Fruit fly (Drosophila melanogaster) whole organism, embryonic: ENCODE data around the gene CG33288.

Experiments
- CG7786 ChIP-seq: fragments of 200-800 bp; sonication (Bioruptor generic); optimal IDR thresholded peaks from 2 replicates; lab custom pipeline; 2016; ENCODE audit warnings: missing biosample characterization, missing genetic modification characterization
- CG7839 ChIP-seq: fragments of 200-800 bp; sonication (Bioruptor generic); optimal IDR thresholded peaks from 3 replicates; lab custom pipeline; 2018; ENCODE audit warnings: missing biosample characterization, mild to moderate bottlenecking, missing genetic modification characterization, moderate library complexity
- Kr ChIP-seq: fragments of 200-800 bp; sonication (Bioruptor generic); optimal IDR thresholded peaks from 2 replicates; lab custom pipeline; 2017; ENCODE audit warnings: missing biosample characterization, mild to moderate bottlenecking, missing genetic modification characterization
- PHDP ChIP-seq: fragments of 200-800 bp; sonication (Bioruptor generic); optimal IDR thresholded peaks from 3 replicates; lab custom pipeline; 2018; ENCODE audit warnings: missing biosample characterization, mild to moderate bottlenecking, missing genetic modification characterization, moderate library complexity
- Ravus ChIP-seq: fragments of 200-800 bp; sonication (Bioruptor generic); IDR thresholded peaks from 2 replicates; pipeline ENCODE4 v1.3.6; 2022; ENCODE audit warnings: missing biosample characterization, missing genetic modification characterization
- al ChIP-seq: fragments of 200-800 bp; sonication (Bioruptor generic); IDR thresholded peaks from 2 replicates; pipeline ENCODE4 v1.3.6; 2022; ENCODE audit warnings: missing biosample characterization, missing genetic modification characterization
- jumu ChIP-seq: fragments of 200-800 bp; sonication (Bioruptor generic); optimal IDR thresholded peaks from 3 replicates; lab custom pipeline; 2016; ENCODE audit warnings: missing biosample characterization, missing genetic modification characterization
- seq ChIP-seq: fragments of 200-800 bp; sonication (Bioruptor generic); IDR thresholded peaks from 2 replicates; pipeline ENCODE4 v1.3.6; 2022; ENCODE audit warnings: missing biosample characterization, missing genetic modification characterization
- so ChIP-seq: fragments of 200-800 bp; sonication (Bioruptor generic); IDR thresholded peaks from 3 replicates; pipeline ENCODE4 v1.3.6; 2022; ENCODE audit warnings: missing biosample characterization, missing genetic modification characterization
- sqz ChIP-seq: fragments of 200-800 bp; sonication (Bioruptor generic); optimal IDR thresholded peaks from 3 replicates; lab custom pipeline; 2018; ENCODE audit warnings: missing biosample characterization, mild to moderate bottlenecking, missing genetic modification characterization
- tup ChIP-seq: fragments of 200-800 bp; sonication (Bioruptor generic); optimal IDR thresholded peaks from 2 replicates; lab custom pipeline; 2016; ENCODE audit warnings: missing biosample characterization, mild to moderate bottlenecking, missing genetic modification characterization, moderate library complexity

DNA sequence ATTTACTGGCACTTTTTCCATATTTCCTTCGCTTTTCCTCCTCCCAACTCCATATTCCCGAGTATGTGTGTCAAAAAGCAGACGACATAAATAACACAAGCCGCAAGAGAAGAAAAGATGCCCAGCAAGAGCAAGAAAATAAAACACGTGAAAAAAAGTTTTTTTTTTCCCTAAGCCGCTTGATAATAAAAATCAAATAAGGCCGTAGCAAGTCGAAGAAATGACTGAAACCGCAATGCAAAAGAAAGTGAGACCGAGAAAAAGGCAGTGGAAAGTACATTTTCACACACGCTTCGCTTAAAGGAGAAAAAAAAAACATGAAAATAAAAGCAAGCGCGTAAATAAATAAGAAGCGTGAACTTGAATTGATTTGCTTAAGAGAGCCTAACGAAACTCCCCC is 25.0 kb upstream of the CG33288 start:
- TF ChIP-seq sqz (GFP tag; lab: Kevin White, UChicago) = no peak
- TF ChIP-seq tup (GFP tag; lab: Kevin White, UChicago) = no peak
- no peak for TF ChIP-seq Kr
- no peak for TF ChIP-seq PHDP (tag; lab: Kevin White, UChicago)
- TF ChIP-seq jumu (GFP tag; lab: Kevin White, UChicago) = no peak
- TF ChIP-seq seq (GFP tag; lab: Robert Waterston, UW) = no peak
- TF ChIP-seq so = no peak
- TF ChIP-seq al = no peak
- no peak for TF ChIP-seq CG7786 (GFP tag; lab: Kevin White, UChicago)
- no peak for TF ChIP-seq Ravus
- no peak for TF ChIP-seq CG7839
